Worm (Caenorhabditis elegans): ENCODE measurements around the gene F11D5.7.
A peak's percentile ranks its signal among the peaks of the same experiment; 100 is the strongest.

The F11D5.7 gene

DNA sequence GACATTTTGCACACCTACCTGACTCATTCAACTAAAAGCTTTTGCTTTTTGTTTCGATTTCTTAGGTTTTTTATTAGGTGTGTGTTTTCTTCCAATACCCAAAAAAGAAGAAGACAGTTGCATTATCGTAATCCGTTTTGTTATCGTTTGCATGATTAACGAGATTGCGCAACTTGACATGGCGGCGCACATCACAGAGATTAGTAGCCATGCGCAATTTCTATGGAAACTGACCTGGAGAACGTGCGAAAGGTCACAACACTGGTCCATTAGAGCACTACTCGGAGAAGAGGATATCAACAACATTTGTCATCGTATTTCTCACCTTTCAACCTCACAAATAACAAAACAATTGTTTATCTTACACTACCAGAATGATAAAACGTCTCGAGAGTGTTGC is 12.7 kb downstream of the F11D5.7 start:
- TF ChIP-seq sea-2 (GFP tag; optimal IDR thresholded peaks at IDR 0.05) = no peak
- TF ChIP-seq nhr-23 (tag; optimal IDR thresholded peaks at IDR 0.05) = no peak
- no peak for TF ChIP-seq elt-1 (tag; optimal IDR thresholded peaks at IDR 0.05)
- TF ChIP-seq nhr-77 (tag; optimal IDR thresholded peaks at IDR 0.05) = no peak
- no peak for TF ChIP-seq tbx-2 (tag; optimal IDR thresholded peaks at IDR 0.05)
- no peak for TF ChIP-seq lsy-12 (tag; optimal IDR thresholded peaks at IDR 0.05)
- no peak for TF ChIP-seq R02D3.7 (tag; optimal IDR thresholded peaks at IDR 0.05)
- TF ChIP-seq egl-5 (tag; optimal IDR thresholded peaks at IDR 0.05) = no peak
- TF ChIP-seq hmg-11 (tag; optimal IDR thresholded peaks at IDR 0.05) = no peak
- TF ChIP-seq lin-39 (tag; optimal IDR thresholded peaks at IDR 0.05) = no peak
- TF ChIP-seq elt-2 (tag; optimal IDR thresholded peaks at IDR 0.05) = no peak
- TF ChIP-seq egl-27 (tag; optimal IDR thresholded peaks at IDR 0.05) = no peak
- TF ChIP-seq jun-1 (tag; optimal IDR thresholded peaks at IDR 0.05) = no peak
- TF ChIP-seq nhr-67 (tag; optimal IDR thresholded peaks at IDR 0.05) = no peak
- no peak for TF ChIP-seq lin-15B (tag; optimal IDR thresholded peaks at IDR 0.05)
- no peak for TF ChIP-seq daf-12 (tag; optimal IDR thresholded peaks at IDR 0.05)

DNA sequence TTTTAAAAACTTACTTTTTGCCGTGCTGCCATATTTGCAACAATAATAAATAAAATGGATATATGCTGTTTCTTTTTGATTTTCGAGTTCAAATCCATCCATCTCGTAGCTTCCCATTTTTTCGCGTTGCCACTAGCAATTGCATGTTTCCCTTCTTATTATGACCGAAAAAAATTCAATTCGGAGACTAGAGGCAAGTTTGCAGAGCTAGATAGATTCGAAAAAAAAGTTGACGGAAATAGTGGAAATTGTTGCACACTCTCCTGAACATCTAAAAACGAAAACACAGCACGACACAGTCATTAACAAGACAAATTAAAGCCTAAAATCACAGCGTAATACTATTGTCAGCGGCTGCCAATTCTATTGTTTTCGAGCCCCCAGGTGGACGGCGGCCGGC is 22.0 kb downstream of the F11D5.7 start, which contains the start of gene F11D5.6:
F11D5.6 (minus strand) TSS at position 101 of the 400 bp plus-strand sequence.
- TF ChIP-seq daf-12 (tag; optimal IDR thresholded peaks at IDR 0.05) = no peak
- no peak for TF ChIP-seq nhr-12 (tag; optimal IDR thresholded peaks at IDR 0.05)
- TF ChIP-seq fkh-10 (GFP tag; optimal IDR thresholded peaks at IDR 0.05) = no peak
- TF ChIP-seq nhr-237 (tag; optimal IDR thresholded peaks at IDR 0.05) = no peak
- TF ChIP-seq R02D3.7 (tag; optimal IDR thresholded peaks at IDR 0.05) = no peak
- TF ChIP-seq ceh-16 (tag; optimal IDR thresholded peaks at IDR 0.05) = no peak
- TF ChIP-seq egl-5 (tag; optimal IDR thresholded peaks at IDR 0.05) = no peak
- no peak for TF ChIP-seq eor-1 (tag; optimal IDR thresholded peaks at IDR 0.05)
- TF ChIP-seq ztf-11 (tag; optimal IDR thresholded peaks at IDR 0.05) = no peak
- no peak for TF ChIP-seq skn-1 (tag; optimal IDR thresholded peaks at IDR 0.05)
- no peak for TF ChIP-seq nhr-67 (tag; optimal IDR thresholded peaks at IDR 0.05)
- TF ChIP-seq pqm-1 (tag; optimal IDR thresholded peaks at IDR 0.05) = no peak

DNA sequence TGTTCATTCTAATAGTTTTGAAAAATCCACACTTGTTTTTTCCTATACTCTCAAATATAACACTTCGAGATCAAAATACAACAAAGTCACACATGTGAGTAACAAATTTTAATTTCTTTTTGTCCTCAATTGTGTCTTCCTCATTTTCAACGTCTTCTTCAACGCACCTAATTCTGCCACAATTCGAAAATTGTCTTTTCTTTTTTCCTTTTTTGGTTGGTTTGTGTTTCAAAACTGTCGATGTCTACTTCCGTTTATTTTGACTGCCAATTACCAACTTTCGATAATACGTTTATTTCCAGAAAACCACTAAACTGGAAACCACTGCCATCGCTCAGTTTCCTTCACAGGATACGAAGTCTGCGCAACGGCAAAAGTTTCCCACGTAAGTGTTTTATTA is 28.7 kb downstream of the F11D5.7 start, which contains the start of gene F11D5.1:
F11D5.1 (plus strand) TSS at position 301 of the 400 bp plus-strand sequence.
- no peak for TF ChIP-seq R02D3.7 (tag; optimal IDR thresholded peaks at IDR 0.05)
- no peak for TF ChIP-seq ceh-16 (tag; optimal IDR thresholded peaks at IDR 0.05)
- TF ChIP-seq nhr-11 (tag; optimal IDR thresholded peaks at IDR 0.05) = no peak
- no peak for TF ChIP-seq skn-1 (tag; optimal IDR thresholded peaks at IDR 0.05)
- no peak for TF ChIP-seq ama-1 (optimal IDR thresholded peaks at IDR 0.05)
- TF ChIP-seq elt-3 (tag; optimal IDR thresholded peaks at IDR 0.05) = no peak
- TF ChIP-seq ceh-28 (tag; optimal IDR thresholded peaks at IDR 0.05) = no peak
- no peak for TF ChIP-seq ztf-4 (tag; optimal IDR thresholded peaks at IDR 0.05)
- TF ChIP-seq egl-27 (tag; optimal IDR thresholded peaks at IDR 0.05) = no peak
- no peak for TF ChIP-seq nhr-12 (tag; optimal IDR thresholded peaks at IDR 0.05)
- TF ChIP-seq sea-2 (GFP tag; optimal IDR thresholded peaks at IDR 0.05) = no peak

DNA sequence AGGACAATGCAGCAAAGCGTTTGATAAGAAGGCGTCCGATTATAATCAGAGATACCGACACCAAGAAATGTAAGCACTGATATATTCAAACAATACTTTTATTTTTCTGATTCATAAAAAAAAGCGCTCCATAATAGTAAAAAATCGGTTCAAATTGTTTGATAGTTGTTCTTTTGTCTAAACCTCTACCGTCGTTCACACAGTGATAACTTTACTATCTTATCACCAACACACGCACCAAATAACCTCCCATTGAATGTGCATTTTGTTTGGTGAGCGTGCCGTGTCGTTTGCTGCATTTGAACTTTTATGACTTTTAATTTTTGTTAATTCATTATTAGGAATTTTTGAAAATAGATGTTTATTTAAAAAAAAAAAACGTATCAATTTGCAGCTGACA is 29.9 kb downstream of the F11D5.7 start:
- no peak for TF ChIP-seq skn-1 (tag; optimal IDR thresholded peaks at IDR 0.05)
- TF ChIP-seq ama-1 (optimal IDR thresholded peaks at IDR 0.05) = no peak
- TF ChIP-seq ztf-11 (tag; optimal IDR thresholded peaks at IDR 0.05) = no peak
- TF ChIP-seq fkh-10 (GFP tag; optimal IDR thresholded peaks at IDR 0.05) = no peak
- TF ChIP-seq nhr-25 (tag; optimal IDR thresholded peaks at IDR 0.05) = no peak
- TF ChIP-seq elt-2 (tag; optimal IDR thresholded peaks at IDR 0.05) = peak; percentile 95
- no peak for TF ChIP-seq unc-39 (tag; optimal IDR thresholded peaks at IDR 0.05)
- no peak for TF ChIP-seq snpc-4 (tag; optimal IDR thresholded peaks at IDR 0.05)
- TF ChIP-seq R02D3.7 (tag; optimal IDR thresholded peaks at IDR 0.05) = no peak
- no peak for TF ChIP-seq elt-1 (tag; optimal IDR thresholded peaks at IDR 0.05)
- no peak for TF ChIP-seq nhr-77 (tag; optimal IDR thresholded peaks at IDR 0.05)
- TF ChIP-seq egl-5 (tag; optimal IDR thresholded peaks at IDR 0.05) = no peak
- TF ChIP-seq pqm-1 (tag; optimal IDR thresholded peaks at IDR 0.05) = peak; percentile 87
- no peak for TF ChIP-seq nhr-23 (tag; optimal IDR thresholded peaks at IDR 0.05)
- no peak for TF ChIP-seq ceh-28 (tag; optimal IDR thresholded peaks at IDR 0.05)
- TF ChIP-seq zag-1 (tag; optimal IDR thresholded peaks at IDR 0.05) = no peak
- no peak for TF ChIP-seq aly-2 (tag; optimal IDR thresholded peaks at IDR 0.05)
- no peak for TF ChIP-seq hmg-11 (tag; optimal IDR thresholded peaks at IDR 0.05)
- TF ChIP-seq ceh-82 (tag; optimal IDR thresholded peaks at IDR 0.05) = no peak
- no peak for TF ChIP-seq daf-12 (tag; optimal IDR thresholded peaks at IDR 0.05)
- no peak for TF ChIP-seq nhr-12 (tag; optimal IDR thresholded peaks at IDR 0.05)
- peak; percentile 39 for TF ChIP-seq pha-4 (tag; optimal IDR thresholded peaks at IDR 0.05)
